Fruit fly (Drosophila melanogaster) whole organism, wandering third instar larva: ENCODE data around the gene CG2681.

Source experiments
- CG32264 ChIP-seq: fragments of 200-800 bp; sonication (Bioruptor generic); optimal IDR thresholded peaks from 2 replicates; lab custom pipeline; 2016; ENCODE audit warnings: missing biosample characterization, missing genetic modification characterization
- Hr78 ChIP-seq: fragments of >200 bp; optimal IDR thresholded peaks from 2 replicates; lab custom pipeline; 2017; ENCODE audit warnings: missing biosample characterization, missing genetic modification characterization
- Myc ChIP-seq: fragments of >200 bp; optimal IDR thresholded peaks from 2 replicates; lab custom pipeline; 2017
- OdsH ChIP-seq: fragments of 200-800 bp; sonication (Bioruptor generic); optimal IDR thresholded peaks from 2 replicates; lab custom pipeline; 2016; ENCODE audit warnings: missing biosample characterization, mild to moderate bottlenecking, missing genetic modification characterization
- dl ChIP-seq, 2 experiments: fragments of 175-275, 200-275 bp in 1 of 2; fragments of 200-275 bp in 1 of 2; sonication (Bioruptor generic); optimal IDR thresholded peaks; lab custom pipeline; 2018; ENCODE audit warnings: mild to moderate bottlenecking in 2 of 2, missing biosample characterization in 2 of 2, missing genetic modification characterization in 2 of 2, moderate library complexity in 2 of 2; ENCODE audit not compliant: partially characterized antibody in 2 of 2, insufficient read depth in 1 of 2
- dmrt93B ChIP-seq: fragments of 200-800 bp; sonication (Bioruptor generic); optimal IDR thresholded peaks from 2 replicates; lab custom pipeline; 2018; ENCODE audit warnings: missing biosample characterization, mild to moderate bottlenecking, missing genetic modification characterization
- jim ChIP-seq: fragments of 175-275, 200-325 bp; sonication (Bioruptor generic); optimal IDR thresholded peaks from 2 replicates; lab custom pipeline; 2016; ENCODE audit warnings: missing biosample characterization, mild to moderate bottlenecking, missing genetic modification characterization
- sv ChIP-seq: fragments of 200-800 bp; sonication (Bioruptor generic); optimal IDR thresholded peaks from 3 replicates; lab custom pipeline; 2016; ENCODE audit warnings: missing biosample characterization, missing genetic modification characterization

DNA sequence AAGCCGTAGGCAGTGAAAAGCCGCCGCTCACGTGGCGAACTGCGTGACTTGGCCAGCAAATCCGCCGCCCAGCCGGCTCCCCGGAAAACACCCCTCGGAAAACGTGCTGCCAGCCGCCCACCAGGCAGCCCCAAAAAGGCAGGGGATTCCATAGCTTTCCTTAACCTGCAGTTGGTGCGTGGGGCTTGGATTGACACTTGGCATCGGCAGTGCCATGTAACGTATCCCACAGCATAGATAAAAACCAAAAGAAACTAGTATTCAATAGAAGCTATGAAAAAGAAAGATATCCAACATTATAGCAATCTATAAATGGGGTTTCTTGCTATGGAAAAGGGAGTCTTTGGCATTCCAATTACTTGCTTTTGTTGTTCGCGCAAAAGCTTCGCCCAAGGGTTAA is 23.5 kb upstream of the CG2681 start:
- TF ChIP-seq dmrt93B (GFP tag; lab: Kevin White, UChicago) = no peak
- TF ChIP-seq dl (GFP tag; optimal IDR thresholded peaks at IDR 0.05; lab: Kevin White, UChicago; ENCODE audit: insufficient read depth in 1 of 2, partially characterized antibody in 2 of 2) = no peak
- no peak for TF ChIP-seq CG32264
- TF ChIP-seq OdsH (GFP tag; lab: Kevin White, UChicago) = no peak
- no peak for TF ChIP-seq Myc (lab: Kevin White, UChicago)
- no peak for TF ChIP-seq sv (GFP tag; lab: Kevin White, UChicago)
- TF ChIP-seq jim = no peak
- TF ChIP-seq Hr78 (GFP tag; lab: Kevin White, UChicago) = no peak
